Worm (Caenorhabditis elegans) whole organism, early embryonic: ENCODE data around the gene Y57G11C.1142.
"Not testable (repeated sequence)": the region's sequence is repeated elsewhere in the genome, so short reads cannot be mapped to it uniquely, and the experiment has no call there.

Experiments
- B0310.2 ChIP-seq: sonication (generic microtip); optimal IDR thresholded peaks from 2 replicates; lab custom pipeline; 2016; ENCODE audit warnings: mild to moderate bottlenecking, missing genetic modification characterization, missing compliant biosample characterization
- F13C5.2 ChIP-seq: sonication (generic microtip); optimal IDR thresholded peaks from 2 replicates; lab custom pipeline; 2017; ENCODE audit warnings: mild to moderate bottlenecking, missing genetic modification characterization, inconsistent platforms, missing compliant biosample characterization
- aly-1 ChIP-seq: sonication (generic microtip); optimal IDR thresholded peaks from 2 replicates; lab custom pipeline; 2016; ENCODE audit warnings: missing genetic modification characterization, missing compliant biosample characterization
- ama-1 ChIP-seq: fragments of 150-350 bp; optimal IDR thresholded peaks from 2 replicates; lab custom pipeline; 2014
- ceh-13 ChIP-seq: fragments of 200-800 bp; sonication (Bioruptor generic); optimal IDR thresholded peaks from 2 replicates; lab custom pipeline; 2018; ENCODE audit warnings: mild to moderate bottlenecking, missing genetic modification characterization, missing compliant biosample characterization
- ceh-36 ChIP-seq: sonication (generic microtip); optimal IDR thresholded peaks from 2 replicates; lab custom pipeline; 2016; ENCODE audit warnings: missing genetic modification characterization, inconsistent platforms, missing compliant biosample characterization
- ets-7 ChIP-seq: sonication (generic microtip); optimal IDR thresholded peaks from 2 replicates; lab custom pipeline; 2016; ENCODE audit warnings: missing genotype, missing genetic modification characterization, missing compliant biosample characterization
- flt-1 ChIP-seq: fragments of 200-800 bp; sonication (Bioruptor generic); IDR thresholded peaks from 2 replicates; pipeline ENCODE4 v1.3.6; 2022; ENCODE audit warnings: missing genetic modification characterization, missing compliant biosample characterization
- hmbx-1 ChIP-seq: sonication (generic microtip); optimal IDR thresholded peaks from 2 replicates; lab custom pipeline; 2016; ENCODE audit warnings: mild to moderate bottlenecking, missing genetic modification characterization, missing compliant biosample characterization
- hmg-4 ChIP-seq: fragments of 200-800 bp; sonication (Bioruptor generic); optimal IDR thresholded peaks from 2 replicates; lab custom pipeline; 2018; ENCODE audit warnings: mild to moderate bottlenecking, missing genetic modification characterization, missing compliant biosample characterization
- hnd-1 ChIP-seq: sonication (generic microtip); optimal IDR thresholded peaks from 2 replicates; lab custom pipeline; 2016; ENCODE audit warnings: missing genetic modification characterization, missing compliant biosample characterization
- pes-1 ChIP-seq: fragments of 200-800 bp; sonication (Bioruptor generic); IDR thresholded peaks from 2 replicates; pipeline ENCODE4 v1.3.6; 2022; ENCODE audit warnings: missing genetic modification reagents, missing genetic modification characterization, missing compliant biosample characterization
- scrt-1 ChIP-seq: fragments of 200-800 bp; sonication (Bioruptor generic); IDR thresholded peaks from 2 replicates; pipeline ENCODE4 v1.3.6; 2022; ENCODE audit warnings: missing genetic modification characterization, missing compliant biosample characterization
- sea-1 ChIP-seq: fragments of 200-800 bp; sonication (Bioruptor generic); conservative IDR thresholded peaks from 2 replicates; pipeline ENCODE4 v1.3.6; 2022; ENCODE audit warnings: missing genetic modification characterization, missing compliant biosample characterization
- tbx-11 ChIP-seq: fragments of 200-800 bp; sonication (Bioruptor generic); IDR thresholded peaks from 2 replicates; pipeline ENCODE4 v1.3.6; 2022; ENCODE audit warnings: missing genetic modification characterization, missing compliant biosample characterization
- tbx-37 ChIP-seq: fragments of 200-800 bp; sonication (Bioruptor generic); conservative IDR thresholded peaks from 2 replicates; pipeline ENCODE4 v1.3.6; 2022; ENCODE audit warnings: missing genetic modification reagents, missing genetic modification characterization, missing compliant biosample characterization
- tra-4 ChIP-seq: sonication (generic microtip); optimal IDR thresholded peaks from 2 replicates; lab custom pipeline; 2017; ENCODE audit warnings: missing genetic modification characterization, missing compliant biosample characterization

Y57G11C.1142 gene

ce11 chrIV:14774454-14774853 is 28.0 kb upstream of the Y57G11C.1142 start, which contains the start of gene Y57G11C.51:
TSS of gene Y57G11C.51 (minus strand) at chrIV:14774554.
- not testable (repeated sequence) for TF ChIP-seq ets-7 (tag; lab: Kevin White, UChicago); tbx-11; hnd-1 (tag; lab: Kevin White, UChicago)

- TF ChIP-seq aly-1 (tag; lab: Kevin White, UChicago) (no peak), flt-1 (no peak), hnd-1 (tag; lab: Kevin White, UChicago) (no peak), tbx-11 (no peak), hmg-4 (no peak), tra-4 (tag; lab: Kevin White, UChicago) (no peak)
Measured at ce11 chrIV:14781537-14781936, 20.9 kb upstream of the Y57G11C.1142 start, which contains the start of gene Y57G11C.8. TSS of gene Y57G11C.8 (plus strand) at chrIV:14781837.

- TF ChIP-seq aly-1 (tag; lab: Kevin White, UChicago) (no peak), ama-1 (lab: Kevin White, UChicago) (no peak), tbx-11 (no peak), scrt-1 (no peak), pes-1 (GFP tag; lab: Robert Waterston, UW) (no peak), sea-1 (GFP tag; lab: Robert Waterston, UW) (no peak), flt-1 (no peak), F13C5.2 (no peak), ceh-36 (tag; lab: Kevin White, UChicago) (no peak), B0310.2 (tag; lab: Kevin White, UChicago) (no peak), ceh-13 (GFP tag; lab: Kevin White, UChicago) (no peak), hmbx-1 (tag; lab: Kevin White, UChicago) (no peak), ets-7 (tag; lab: Kevin White, UChicago) (no peak), hnd-1 (tag; lab: Kevin White, UChicago) (no peak), hmg-4 (no peak), tbx-37 (no peak)
Measured at ce11 chrIV:14782211-14782610, 20.2 kb upstream of the Y57G11C.1142 start, which contains the start of gene Y57G11C.1130. TSS of gene Y57G11C.1130 (plus strand) at chrIV:14782511.

- TF ChIP-seq ets-7 (tag; lab: Kevin White, UChicago) (no peak), hmbx-1 (tag; lab: Kevin White, UChicago) (no peak), F13C5.2 (no peak), scrt-1 (no peak), ceh-36 (tag; lab: Kevin White, UChicago) (no peak), aly-1 (tag; lab: Kevin White, UChicago) (no peak), tbx-11 (no peak)
Measured at ce11 chrIV:14784481-14784880, 17.9 kb upstream of the Y57G11C.1142 start, which contains the start of gene nlp-56. TSS of gene nlp-56 (minus strand) at chrIV:14784737.

ce11 chrIV:14786374-14787136 is 15.9 kb upstream of the Y57G11C.1142 start, which contains the start of gene melo-1:
TSS of gene melo-1 (plus strand) at chrIV:14787031.
- TF ChIP-seq scrt-1 (no peak), hnd-1 (tag; lab: Kevin White, UChicago) (no peak), tbx-37 (no peak), flt-1 (no peak), sea-1 (GFP tag; lab: Robert Waterston, UW) (no peak), hmbx-1 (tag; lab: Kevin White, UChicago) (no peak), aly-1 (tag; lab: Kevin White, UChicago) (no peak), ceh-13 (GFP tag; lab: Kevin White, UChicago) (no peak), tra-4 (tag; lab: Kevin White, UChicago) (no peak), ets-7 (tag; lab: Kevin White, UChicago) (no peak), pes-1 (GFP tag; lab: Robert Waterston, UW) (no peak), ceh-36 (tag; lab: Kevin White, UChicago) (no peak), hmg-4 (no peak), tbx-11 (no peak), B0310.2 (tag; lab: Kevin White, UChicago) (no peak), F13C5.2 (no peak), ama-1 (lab: Kevin White, UChicago) (no peak)

- no peak for TF ChIP-seq tbx-37
- TF ChIP-seq ets-7 (tag; lab: Kevin White, UChicago), result no peak
- no peak for TF ChIP-seq tra-4 (tag; lab: Kevin White, UChicago)
- no peak for TF ChIP-seq ceh-13 (GFP tag; lab: Kevin White, UChicago)
- no peak for TF ChIP-seq tbx-11
- TF ChIP-seq hmg-4, result no peak
- TF ChIP-seq hmbx-1 (tag; lab: Kevin White, UChicago), result no peak
- TF ChIP-seq B0310.2 (tag; lab: Kevin White, UChicago), result no peak
- no peak for TF ChIP-seq hnd-1 (tag; lab: Kevin White, UChicago)
- TF ChIP-seq aly-1 (tag; lab: Kevin White, UChicago), result no peak
- no peak for TF ChIP-seq sea-1 (GFP tag; lab: Robert Waterston, UW)
- no peak for TF ChIP-seq F13C5.2
- no peak for TF ChIP-seq ceh-36 (tag; lab: Kevin White, UChicago)
- TF ChIP-seq flt-1, result no peak
Measured at ce11 chrIV:14790579-14790978, 11.8 kb upstream of the Y57G11C.1142 start.

- TF ChIP-seq hnd-1 (tag; lab: Kevin White, UChicago) (no peak), ets-7 (tag; lab: Kevin White, UChicago) (no peak), pes-1 (GFP tag; lab: Robert Waterston, UW) (no peak), hmbx-1 (tag; lab: Kevin White, UChicago) (no peak)
Measured at ce11 chrIV:14792602-14793232, 9.7 kb upstream of the Y57G11C.1142 start, which contains the start of gene gdi-1. TSS of gene gdi-1 (minus strand) at chrIV:14792887.
